Fruit fly (Drosophila melanogaster) whole organism, embryonic: Measurements from ENCODE around the gene Mlp84B.

Source experiments
- Ada2b ChIP-seq: fragments of 200-800 bp; sonication (Bioruptor generic); IDR thresholded peaks from 2 replicates; pipeline ENCODE4 v1.3.6; 2022; ENCODE audit warnings: missing biosample characterization, missing genetic modification characterization
- Atf-2 ChIP-seq: fragments of 200-800 bp; sonication (Bioruptor generic); optimal IDR thresholded peaks from 2 replicates; lab custom pipeline; 2016; ENCODE audit warnings: missing biosample characterization, missing genetic modification characterization
- B-H1 ChIP-seq: fragments of 200-800 bp; sonication (Bioruptor generic); IDR thresholded peaks from 3 replicates; pipeline ENCODE4 v1.3.6; 2022; ENCODE audit warnings: missing biosample characterization, missing genetic modification characterization
- CG10209 ChIP-seq: fragments of 200-800 bp; sonication (Bioruptor generic); optimal IDR thresholded peaks from 3 replicates; lab custom pipeline; 2017; ENCODE audit warnings: missing biosample characterization, mild to moderate bottlenecking, missing genetic modification characterization, missing genetic modification reagents
- CG10462 ChIP-seq: fragments of 200-800 bp; sonication (Bioruptor generic); optimal IDR thresholded peaks from 2 replicates; lab custom pipeline; 2016; ENCODE audit warnings: missing biosample characterization, missing genetic modification characterization
- CG10654 ChIP-seq: fragments of 200-800 bp; sonication (Bioruptor generic); optimal IDR thresholded peaks from 2 replicates; lab custom pipeline; 2016; ENCODE audit warnings: missing biosample characterization, missing genetic modification characterization
- CG11247 ChIP-seq: fragments of 200-800 bp; sonication (Bioruptor generic); IDR thresholded peaks from 2 replicates; pipeline ENCODE4 v1.3.6; 2022; ENCODE audit warnings: missing biosample characterization, missing genetic modification characterization
- CG11696 ChIP-seq: fragments of 200-800 bp; sonication (Bioruptor generic); IDR thresholded peaks from 2 replicates; pipeline ENCODE4 v1.3.6; 2022; ENCODE audit warnings: missing biosample characterization, missing genetic modification characterization
- CG12236 ChIP-seq: fragments of 200-800 bp; sonication (Bioruptor generic); optimal IDR thresholded peaks from 2 replicates; lab custom pipeline; 2016; ENCODE audit warnings: missing biosample characterization, missing genetic modification characterization
- CG1233 ChIP-seq: fragments of 200-800 bp; sonication (Bioruptor generic); optimal IDR thresholded peaks from 4 replicates; lab custom pipeline; 2018; ENCODE audit warnings: missing biosample characterization, mild to moderate bottlenecking, missing genetic modification characterization
- CG13424 ChIP-seq: fragments of 200-800 bp; sonication (Bioruptor generic); optimal IDR thresholded peaks from 2 replicates; lab custom pipeline; 2019; ENCODE audit warnings: missing biosample characterization, mild to moderate bottlenecking, missing genetic modification characterization, moderate library complexity
- CG13624 ChIP-seq: fragments of 200-800 bp; sonication (Bioruptor generic); optimal IDR thresholded peaks from 2 replicates; lab custom pipeline; 2016; ENCODE audit warnings: missing biosample characterization, missing genetic modification characterization
- CG14014 ChIP-seq: fragments of 200-800 bp; sonication (Bioruptor generic); IDR thresholded peaks from 2 replicates; pipeline ENCODE4 v1.3.6; 2022; ENCODE audit warnings: missing biosample characterization, missing genetic modification characterization
- CG1602 ChIP-seq: fragments of 200-800 bp; sonication (Bioruptor generic); optimal IDR thresholded peaks from 3 replicates; lab custom pipeline; 2016; ENCODE audit warnings: missing biosample characterization, missing genetic modification characterization
- CG17568 ChIP-seq: fragments of 200-800 bp; sonication (Bioruptor generic); optimal IDR thresholded peaks from 2 replicates; lab custom pipeline; 2018; ENCODE audit warnings: missing biosample characterization, mild to moderate bottlenecking, missing genetic modification characterization, moderate library complexity
- CG17829 ChIP-seq: fragments of 200-800 bp; optimal IDR thresholded peaks from 2 replicates; lab custom pipeline; 2019; ENCODE audit warnings: missing biosample characterization, mild to moderate bottlenecking, missing genetic modification characterization, moderate library complexity
- CG2678 ChIP-seq: fragments of 200-800 bp; sonication (Bioruptor generic); optimal IDR thresholded peaks from 3 replicates; lab custom pipeline; 2019; ENCODE audit warnings: missing biosample characterization, mild to moderate bottlenecking, missing genetic modification characterization, moderate library complexity
- CG2712 ChIP-seq: fragments of 200-800 bp; optimal IDR thresholded peaks from 3 replicates; lab custom pipeline; 2019; ENCODE audit warnings: missing biosample characterization, mild to moderate bottlenecking, missing genetic modification characterization, moderate library complexity
- CG2889 ChIP-seq: fragments of 200-800 bp; sonication (Bioruptor generic); IDR thresholded peaks from 3 replicates; pipeline ENCODE4 v1.3.6; 2022; ENCODE audit warnings: missing biosample characterization, missing genetic modification characterization
- CG3065 ChIP-seq: fragments of 200-800 bp; sonication (Bioruptor generic); optimal IDR thresholded peaks from 2 replicates; lab custom pipeline; 2016; ENCODE audit warnings: missing biosample characterization, missing genetic modification characterization
- CG6272 ChIP-seq: fragments of 200-800 bp; sonication (Bioruptor generic); IDR thresholded peaks from 2 replicates; pipeline ENCODE4 v1.3.6; 2022; ENCODE audit warnings: missing biosample characterization, missing genetic modification characterization
- CG7839 ChIP-seq: fragments of 200-800 bp; sonication (Bioruptor generic); optimal IDR thresholded peaks from 3 replicates; lab custom pipeline; 2018; ENCODE audit warnings: missing biosample characterization, mild to moderate bottlenecking, missing genetic modification characterization, moderate library complexity
- CG8765 ChIP-seq: fragments of 200-800 bp; sonication (Bioruptor generic); IDR thresholded peaks from 2 replicates; pipeline ENCODE4 v1.3.6; 2022; ENCODE audit warnings: missing biosample characterization, missing genetic modification characterization
- CG8924 ChIP-seq: fragments of 200-800 bp; optimal IDR thresholded peaks from 3 replicates; lab custom pipeline; 2019; ENCODE audit warnings: missing biosample characterization, mild to moderate bottlenecking, missing genetic modification characterization, moderate library complexity
- CHES-1-like ChIP-seq: fragments of 200-800 bp; sonication (Bioruptor generic); optimal IDR thresholded peaks from 2 replicates; lab custom pipeline; 2016; ENCODE audit warnings: missing biosample characterization, missing genetic modification characterization
- Deaf1 ChIP-seq: fragments of 200-800 bp; optimal IDR thresholded peaks from 3 replicates; lab custom pipeline; 2019; ENCODE audit warnings: missing biosample characterization, mild to moderate bottlenecking, missing genetic modification characterization, moderate library complexity
- Dfd ChIP-seq, 2 experiments: fragments of >200 bp; optimal IDR thresholded peaks; 2 replicates each; lab custom pipeline; 2017; ENCODE audit warnings: missing biosample characterization in 2 of 2, missing genetic modification characterization in 2 of 2
- Dll ChIP-seq: fragments of 200-800 bp; sonication (Bioruptor generic); IDR thresholded peaks from 4 replicates; pipeline ENCODE4 v1.3.6; 2022; ENCODE audit warnings: missing biosample characterization, missing genetic modification characterization; ENCODE audit not compliant: partially characterized antibody
- Doc2 ChIP-seq: fragments of 200-800 bp; sonication (Bioruptor generic); IDR thresholded peaks from 2 replicates; pipeline ENCODE4 v1.3.6; 2022; ENCODE audit warnings: missing biosample characterization, missing genetic modification characterization
- Ets65A ChIP-seq: fragments of 200-800 bp; sonication (Bioruptor generic); peaks from one replicate; lab custom pipeline; 2016; ENCODE audit warnings: missing biosample characterization, missing genetic modification characterization
- Gug ChIP-seq: fragments of 200-800 bp; sonication (Bioruptor generic); IDR thresholded peaks from 4 replicates; pipeline ENCODE4 v1.3.6; 2022; ENCODE audit warnings: missing biosample characterization, missing genetic modification characterization
- Hr51 ChIP-seq, 2 experiments: fragments of 200-800 bp; sonication (Bioruptor generic); optimal IDR thresholded peaks; 2 replicates in 1 of 2; 3 replicates in 1 of 2; lab custom pipeline; 2016 to 2018; ENCODE audit warnings: missing biosample characterization in 2 of 2, missing genetic modification characterization in 2 of 2, mild to moderate bottlenecking in 1 of 2, moderate library complexity in 1 of 2
- Mrtf ChIP-seq: fragments of 200-800 bp; sonication (Bioruptor generic); IDR thresholded peaks from 3 replicates; pipeline ENCODE4 v1.3.6; 2022; ENCODE audit warnings: missing biosample characterization, missing genetic modification characterization
- Nf-YA ChIP-seq: fragments of 200-800 bp; sonication (Bioruptor generic); IDR thresholded peaks from 2 replicates; pipeline ENCODE4 v1.3.6; 2022; ENCODE audit warnings: missing biosample characterization, missing genetic modification characterization
- Sox100B ChIP-seq: fragments of 200-800 bp; sonication (Bioruptor generic); optimal IDR thresholded peaks from 3 replicates; lab custom pipeline; 2018; ENCODE audit warnings: missing biosample characterization, mild to moderate bottlenecking, missing genetic modification characterization
- abd-A ChIP-seq: fragments of 200-800 bp; sonication (Bioruptor generic); optimal IDR thresholded peaks from 3 replicates; lab custom pipeline; 2019; ENCODE audit warnings: missing biosample characterization, mild to moderate bottlenecking, missing genetic modification characterization, moderate library complexity
- al ChIP-seq: fragments of 200-800 bp; sonication (Bioruptor generic); IDR thresholded peaks from 2 replicates; pipeline ENCODE4 v1.3.6; 2022; ENCODE audit warnings: missing biosample characterization, missing genetic modification characterization
- grau ChIP-seq: fragments of 200-800 bp; optimal IDR thresholded peaks from 3 replicates; lab custom pipeline; 2019; ENCODE audit warnings: missing biosample characterization, mild to moderate bottlenecking, missing genetic modification characterization, moderate library complexity
- gsb ChIP-seq: fragments of 200-800 bp; sonication (Bioruptor generic); IDR thresholded peaks from 2 replicates; pipeline ENCODE4 v1.3.6; 2022; ENCODE audit warnings: missing biosample characterization, missing genetic modification characterization
- gt ChIP-seq: fragments of 200-800 bp; sonication (Bioruptor generic); IDR thresholded peaks from 2 replicates; pipeline ENCODE4 v1.3.6; 2022; ENCODE audit warnings: missing biosample characterization, missing genetic modification characterization
- hbn ChIP-seq: fragments of 200-800 bp; sonication (Bioruptor generic); IDR thresholded peaks from 2 replicates; pipeline ENCODE4 v1.3.6; 2022; ENCODE audit warnings: missing biosample characterization, missing genetic modification characterization; ENCODE audit not compliant: partially characterized antibody
- knrl ChIP-seq: fragments of 200-800 bp; sonication (Bioruptor generic); IDR thresholded peaks from 3 replicates; pipeline ENCODE4 v1.3.6; 2022; ENCODE audit warnings: missing biosample characterization, missing genetic modification characterization; ENCODE audit not compliant: partially characterized antibody
- mirr ChIP-seq: fragments of 200-800 bp; sonication (Bioruptor generic); optimal IDR thresholded peaks from 3 replicates; lab custom pipeline; 2018; ENCODE audit warnings: missing biosample characterization, mild to moderate bottlenecking, missing genetic modification characterization
- pnt ChIP-seq: fragments of 200-800 bp; sonication (Bioruptor generic); optimal IDR thresholded peaks from 3 replicates; lab custom pipeline; 2016; ENCODE audit warnings: missing biosample characterization, missing genetic modification characterization
- pum ChIP-seq: fragments of 200-800 bp; sonication (Bioruptor generic); optimal IDR thresholded peaks from 2 replicates; lab custom pipeline; 2016; ENCODE audit warnings: missing biosample characterization, missing genetic modification characterization
- pzg ChIP-seq: fragments of 200-800 bp; sonication (Bioruptor generic); optimal IDR thresholded peaks from 3 replicates; lab custom pipeline; 2018; ENCODE audit warnings: missing biosample characterization, mild to moderate bottlenecking, missing genetic modification characterization, moderate library complexity
- repo ChIP-seq: fragments of 200-800 bp; sonication (Bioruptor generic); optimal IDR thresholded peaks from 2 replicates; lab custom pipeline; 2016; ENCODE audit warnings: missing biosample characterization, missing genetic modification characterization
- sima ChIP-seq: fragments of 200-800 bp; sonication (Bioruptor generic); optimal IDR thresholded peaks from 2 replicates; lab custom pipeline; 2016; ENCODE audit warnings: missing biosample characterization, missing genetic modification characterization
- sob ChIP-seq: fragments of 200-800 bp; sonication (Bioruptor generic); IDR thresholded peaks from 2 replicates; pipeline ENCODE4 v1.3.6; 2022; ENCODE audit warnings: missing biosample characterization, missing genetic modification characterization
- yki ChIP-seq: fragments of >200 bp; optimal IDR thresholded peaks from 3 replicates; lab custom pipeline; 2018
- zfh1 ChIP-seq: fragments of 200-800 bp; sonication (Bioruptor generic); IDR thresholded peaks from 3 replicates; pipeline ENCODE4 v1.3.6; 2022; ENCODE audit warnings: missing biosample characterization, missing genetic modification characterization

The Mlp84B gene

dm6 chr3R:7127966-7128365 is 10.4 kb upstream of the Mlp84B start, which contains the start of gene CG10068 (continued):
- TF ChIP-seq pzg (GFP tag; lab: Kevin White, UChicago) (peak; percentile 64), grau (tag; lab: Kevin White, UChicago) (peak; percentile 84), hbn (GFP tag; lab: Robert Waterston, UW) (no peak; the same call in 1 of the 2 replicates), CG11696 (GFP tag; lab: Robert Waterston, UW) (peak; percentile 89), Doc2 (GFP tag; lab: Robert Waterston, UW) (no peak), sob (GFP tag; lab: Robert Waterston, UW) (peak; percentile 88), CG8765 (peak; percentile 89), CG3065 (GFP tag; lab: Kevin White, UChicago) (peak; percentile 52), Dfd (GFP tag; optimal IDR thresholded peaks at IDR 0.05; lab: Kevin White, UChicago) (no peak), CG14014 (GFP tag; lab: Robert Waterston, UW) (peak; percentile 89), CG10654 (GFP tag; lab: Kevin White, UChicago) (peak; percentile 83), CG10209 (GFP tag; lab: Kevin White, UChicago) (peak; percentile 89), knrl (GFP tag; lab: Robert Waterston, UW) (peak; percentile 13; the same call in 1 of the 3 replicates), Deaf1 (tag; lab: Kevin White, UChicago) (peak; percentile 55), gsb (GFP tag; lab: Robert Waterston, UW) (peak; percentile 76), CG1233 (peak; percentile 84), Hr51 (GFP tag; optimal IDR thresholded peaks at IDR 0.05; lab: Kevin White, UChicago) (peak; percentile 86 to 87), sima (GFP tag; lab: Kevin White, UChicago) (peak; percentile 22), CG7839 (tag; lab: Kevin White, UChicago) (peak; percentile 88), Sox100B (GFP tag; lab: Kevin White, UChicago) (peak; percentile 79), abd-A (tag; lab: Kevin White, UChicago) (peak; percentile 90), zfh1 (GFP tag; lab: Robert Waterston, UW) (peak; percentile 97), Dll (GFP tag; lab: Robert Waterston, UW) (peak; percentile 57; the same call in 2 of the 4 replicates), CHES-1-like (peak; percentile 92), mirr (GFP tag; lab: Kevin White, UChicago) (peak; percentile 60), CG17829 (tag; lab: Kevin White, UChicago) (peak; percentile 94), CG8924 (peak; percentile 96), CG11247 (GFP tag; lab: Robert Waterston, UW) (peak; percentile 85), CG17568 (peak; percentile 75), yki (lab: Kevin White, UChicago) (no peak), Atf-2 (peak; percentile 77), Nf-YA (peak; percentile 89), Mrtf (GFP tag; lab: Robert Waterston, UW) (peak; percentile 82; the same call in 2 of the 3 replicates), Ets65A (GFP tag; lab: Kevin White, UChicago) (peak; percentile 97), CG10462 (GFP tag; lab: Kevin White, UChicago) (peak; percentile 82), al (GFP tag; lab: Robert Waterston, UW) (no peak; the same call in 1 of the 2 replicates), repo (peak; percentile 72), CG2678 (tag; lab: Kevin White, UChicago) (peak; percentile 90), B-H1 (GFP tag; lab: Robert Waterston, UW) (peak; percentile 86), Ada2b (GFP tag; lab: Robert Waterston, UW) (peak; percentile 88), Gug (GFP tag; lab: Robert Waterston, UW) (peak; percentile 73; the same call in 2 of the 4 replicates), gt (GFP tag; lab: Robert Waterston, UW) (peak; percentile 86), CG12236 (peak; percentile 75), pum (GFP tag; lab: Kevin White, UChicago) (peak; percentile 85), CG13624 (peak; percentile 87), CG2712 (tag; lab: Kevin White, UChicago) (peak; percentile 95), CG13424 (tag; lab: Kevin White, UChicago) (peak; percentile 88), pnt (GFP tag; lab: Kevin White, UChicago) (peak; percentile 72), CG1602 (GFP tag; lab: Kevin White, UChicago) (peak; percentile 89), CG6272 (GFP tag; lab: Robert Waterston, UW) (no peak; the same call in 1 of the 2 replicates), CG2889 (GFP tag; lab: Robert Waterston, UW) (peak; percentile 64; the same call in 2 of the 3 replicates)
